Worm (Caenorhabditis elegans) whole organism, L1 larva: Measurements from ENCODE around the gene srw-71.

Source experiments
- aly-2 ChIP-seq: fragments of 150-350 bp; optimal IDR thresholded peaks from 2 replicates; lab custom pipeline; 2014; ENCODE audit warnings: missing biosample characterization, missing genetic modification characterization
- lin-39 ChIP-seq: fragments of 150-350 bp; optimal IDR thresholded peaks from 2 replicates; lab custom pipeline; 2014; ENCODE audit warnings: missing biosample characterization, missing genetic modification reagents, missing genetic modification characterization
- nhr-237 ChIP-seq: fragments of 150-350 bp; optimal IDR thresholded peaks from 2 replicates; lab custom pipeline; 2014; ENCODE audit warnings: missing biosample characterization, missing genetic modification characterization

DNA sequence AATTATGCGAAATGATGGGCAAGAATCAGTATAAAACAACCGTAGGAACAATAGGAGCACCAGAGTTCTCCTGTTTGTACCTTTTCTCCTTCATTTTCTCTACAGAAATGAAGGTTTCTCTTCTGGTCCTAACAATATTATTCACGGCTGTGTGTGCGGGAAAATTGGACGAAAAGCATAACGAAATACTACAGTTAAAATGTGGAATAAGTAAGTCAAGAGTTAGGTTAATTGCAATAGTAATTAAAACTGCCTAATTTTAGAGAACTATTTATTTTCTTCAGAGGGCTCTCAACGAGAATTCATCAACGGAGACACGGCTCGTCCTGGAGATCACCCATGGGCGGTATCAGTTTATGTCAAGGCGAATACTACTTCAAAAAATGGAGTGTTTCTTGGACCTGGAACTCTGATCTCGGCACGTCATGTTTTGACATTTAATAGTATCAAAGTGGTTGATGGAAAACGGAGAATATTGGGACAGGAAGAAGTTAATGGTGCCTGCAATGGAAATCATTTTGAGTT lies 18.4 kb upstream of the srw-71 start, which contains the start of gene try-12:
- TF ChIP-seq nhr-237 (tag; lab: Kevin White, UChicago) (no peak), lin-39 (no peak), aly-2 (no peak)
